Worm (Caenorhabditis elegans): ENCODE data around the gene tba-7.

The tba-7 gene

ce11 chrIII:11341466-11341865 is 30.1 kb downstream of the tba-7 start:
- TF ChIP-seq nhr-11 (tag; optimal IDR thresholded peaks at IDR 0.05) (no peak), tbx-7 (tag; optimal IDR thresholded peaks at IDR 0.05) (no peak), K02D7.2 (tag; optimal IDR thresholded peaks at IDR 0.05) (no peak), elt-4 (tag; optimal IDR thresholded peaks at IDR 0.05) (no peak), ceh-6 (GFP tag; optimal IDR thresholded peaks at IDR 0.05) (no peak), ceh-9 (tag; optimal IDR thresholded peaks at IDR 0.05) (no peak)

DNA sequence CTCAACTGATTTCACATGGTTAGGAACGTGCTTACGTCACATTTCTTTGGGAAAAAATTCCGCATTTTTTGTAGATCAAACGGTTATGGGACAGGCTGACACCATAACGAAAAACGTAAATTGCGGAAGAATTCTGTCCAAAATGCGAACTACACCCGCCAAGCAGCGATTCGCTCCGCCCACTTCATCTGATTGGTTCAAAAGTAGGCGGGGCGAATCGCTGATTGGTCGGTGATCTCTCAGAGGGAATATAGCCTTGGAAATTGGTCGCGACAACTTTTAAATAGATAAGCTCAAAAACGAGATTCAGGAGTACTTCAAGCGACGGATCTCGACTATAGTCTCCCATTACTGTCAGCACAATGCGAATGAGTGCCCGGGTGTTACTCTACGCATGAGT is 34.0 kb downstream of the tba-7 start:
- TF ChIP-seq fax-1 (tag; optimal IDR thresholded peaks at IDR 0.05) (no peak), nfya-1 (tag; optimal IDR thresholded peaks at IDR 0.05) (peak; percentile 71)

ce11 chrIII:11336072-11336471 is 35.5 kb downstream of the tba-7 start:
- TF ChIP-seq nhr-11 (tag; optimal IDR thresholded peaks at IDR 0.05) (no peak), lim-6 (tag; optimal IDR thresholded peaks at IDR 0.05) (no peak), sox-4 (tag; optimal IDR thresholded peaks at IDR 0.05) (no peak), sox-2 (GFP tag; IDR thresholded peaks at IDR 0.05) (no peak), hlh-15 (tag; optimal IDR thresholded peaks at IDR 0.05) (no peak), pag-3 (tag; optimal IDR thresholded peaks at IDR 0.05; ENCODE audit: borderline replicate concordance) (no peak), unc-3 (GFP tag; conservative IDR thresholded peaks at IDR 0.05) (no peak), unc-3 (tag; optimal IDR thresholded peaks at IDR 0.05) (no peak), pros-1 (tag; optimal IDR thresholded peaks at IDR 0.05) (no peak), nfya-1 (tag; optimal IDR thresholded peaks at IDR 0.05) (no peak), fkh-10 (GFP tag; optimal IDR thresholded peaks at IDR 0.05) (no peak), rnt-1 (tag; optimal IDR thresholded peaks at IDR 0.05) (no peak), unc-42 (tag; optimal IDR thresholded peaks at IDR 0.05) (no peak), lin-11 (tag; optimal IDR thresholded peaks at IDR 0.05) (no peak), C08G9.2 (tag; optimal IDR thresholded peaks at IDR 0.05) (no peak), fkh-6 (tag; optimal IDR thresholded peaks at IDR 0.05) (no peak), ceh-22 (tag; optimal IDR thresholded peaks at IDR 0.05) (no peak), che-1 (tag; optimal IDR thresholded peaks at IDR 0.05) (no peak), ceh-30 (tag; optimal IDR thresholded peaks at IDR 0.05) (no peak), ceh-6 (GFP tag; optimal IDR thresholded peaks at IDR 0.05) (no peak)

DNA sequence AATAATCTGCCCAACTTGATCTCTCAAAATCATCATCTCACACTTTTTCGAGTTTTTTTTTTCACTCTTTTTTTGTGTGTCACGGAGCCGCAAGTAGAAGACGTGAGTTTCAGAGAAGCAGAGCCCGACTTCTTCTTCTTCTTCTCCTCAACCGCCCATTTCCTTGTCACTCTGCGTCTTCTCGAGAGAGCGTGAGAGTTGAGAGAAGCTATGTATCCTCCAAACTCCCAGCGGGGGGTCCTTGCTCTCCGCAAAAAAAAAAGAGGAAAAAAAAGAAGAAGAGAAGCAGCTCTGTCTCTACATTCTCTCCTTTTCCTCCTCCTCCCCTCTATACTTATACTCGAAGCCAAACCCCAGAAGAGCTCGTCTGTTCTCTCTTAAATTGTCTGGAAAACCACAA is 37.2 kb downstream of the tba-7 start:
- TF ChIP-seq ceh-18 (tag; optimal IDR thresholded peaks at IDR 0.05) (peak; percentile 28), ceh-31 (tag; optimal IDR thresholded peaks at IDR 0.05) (peak; percentile 24), unc-42 (tag; optimal IDR thresholded peaks at IDR 0.05) (peak; percentile 48), dmd-4 (tag; optimal IDR thresholded peaks at IDR 0.05; ENCODE audit: borderline replicate concordance) (no peak), hlh-30 (tag; optimal IDR thresholded peaks at IDR 0.05; ENCODE audit: insufficient read depth) (no peak), ref-2 (tag; optimal IDR thresholded peaks at IDR 0.05) (peak; percentile 40)

DNA sequence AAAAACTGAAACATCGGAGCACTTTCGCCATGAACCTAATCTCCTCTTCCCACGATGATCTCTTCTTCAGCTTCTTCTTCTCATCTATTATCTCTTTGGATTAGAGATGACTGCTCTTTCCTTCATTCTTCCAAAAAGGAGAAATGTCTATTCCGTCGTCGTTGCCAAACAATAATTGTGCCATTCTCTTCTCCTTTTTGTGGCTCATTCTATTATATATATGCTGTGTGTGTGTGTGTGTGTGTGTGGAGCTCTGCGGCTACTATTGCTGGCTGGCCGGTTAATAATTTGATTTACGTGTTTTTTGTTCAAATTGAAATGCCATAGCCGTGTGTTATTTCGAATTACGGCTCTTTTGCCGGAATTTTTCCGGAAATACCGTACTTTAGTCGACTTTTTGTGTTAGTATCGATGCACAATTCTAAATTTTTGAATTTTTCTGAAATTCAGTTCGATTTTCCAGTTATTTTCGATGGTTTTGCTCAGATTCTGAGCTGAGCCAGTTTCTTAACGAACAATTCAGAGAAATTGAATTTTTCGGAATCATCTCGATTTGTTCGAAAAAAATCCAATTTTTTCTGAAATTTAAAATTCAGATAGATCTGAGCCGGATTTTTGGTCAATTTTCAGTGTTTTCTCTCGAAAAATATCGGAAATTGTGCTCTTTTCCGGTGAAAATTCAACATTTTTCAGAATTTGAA is 38.4 kb downstream of the tba-7 start, which contains the start of gene T28D6.5:
Gene T28D6.5 (plus strand): TSS at position 651 of the 701 bp plus-strand sequence.
- TF ChIP-seq fkh-10 (GFP tag; optimal IDR thresholded peaks at IDR 0.05), result no peak
- TF ChIP-seq unc-42 (tag; optimal IDR thresholded peaks at IDR 0.05), result peak; percentile 85

- TF ChIP-seq ceh-48 (tag; optimal IDR thresholded peaks at IDR 0.05), result no peak
Measured at ce11 chrIII:11332306-11332705, 39.3 kb downstream of the tba-7 start.
